Worm (Caenorhabditis elegans) whole organism, L1 larva: ENCODE measurements around the gene C33A11.2.

ENCODE experiments used
- aha-1 ChIP-seq: fragments of 150-350 bp; optimal IDR thresholded peaks from 2 replicates; lab custom pipeline; 2014; ENCODE audit warnings: missing biosample characterization, missing genetic modification characterization
- blmp-1 ChIP-seq: fragments of 150-350 bp; optimal IDR thresholded peaks from 2 replicates; lab custom pipeline; 2014; ENCODE audit warnings: missing biosample characterization, missing genetic modification characterization
- ceh-8 ChIP-seq: fragments of 200-800 bp; sonication (Bioruptor generic); optimal IDR thresholded peaks from 2 replicates; lab custom pipeline; 2018; ENCODE audit warnings: mild to moderate bottlenecking, missing genetic modification characterization, moderate library complexity, missing compliant biosample characterization
- ceh-90 ChIP-seq: sonication (generic microtip); optimal IDR thresholded peaks from 2 replicates; lab custom pipeline; 2016; ENCODE audit warnings: missing genetic modification characterization, missing compliant biosample characterization
- dpl-1 ChIP-seq, 3 experiments: fragments of 150-350 bp in 2 of 3; sonication (generic microtip) in 1 of 3; optimal IDR thresholded peaks; 2 replicates each; lab custom pipeline; 2014 to 2017; ENCODE audit warnings: missing biosample characterization in 3 of 3, missing genetic modification characterization in 3 of 3, missing genetic modification reagents in 3 of 3
- efl-1 ChIP-seq, 4 experiments: fragments of 150-350 bp; optimal IDR thresholded peaks in 3 of 4; peaks in 1 of 4; 1 replicate in 1 of 4; 2 replicates in 3 of 4; lab custom pipeline; 2014; ENCODE audit warnings: missing biosample characterization in 2 of 4, missing genetic modification characterization in 2 of 4, missing genetic modification reagents in 2 of 4
- efl-3 ChIP-seq: fragments of 200-800 bp; sonication (Bioruptor generic); optimal IDR thresholded peaks from 2 replicates; lab custom pipeline; 2018; ENCODE audit warnings: mild to moderate bottlenecking, missing genetic modification characterization, missing compliant biosample characterization
- egl-13 ChIP-seq: sonication (generic microtip); optimal IDR thresholded peaks from 2 replicates; lab custom pipeline; 2016; ENCODE audit warnings: missing genotype, missing genetic modification reagents, missing genetic modification characterization, missing compliant biosample characterization
- egl-27 ChIP-seq, 2 experiments: fragments of 150-350 bp in 1 of 2; sonication (generic microtip); optimal IDR thresholded peaks; 3 replicates each; lab custom pipeline; 2017 to 2018; ENCODE audit warnings: missing biosample characterization in 2 of 2, missing genetic modification characterization in 2 of 2, missing genetic modification reagents in 2 of 2
- ets-5 ChIP-seq: fragments of 200-800 bp; sonication (Bioruptor generic); IDR thresholded peaks from 2 replicates; pipeline ENCODE4 v1.3.6; 2022; ENCODE audit warnings: missing genetic modification characterization, missing compliant biosample characterization
- fkh-8 ChIP-seq: sonication (generic microtip); optimal IDR thresholded peaks from 2 replicates; lab custom pipeline; 2016; ENCODE audit warnings: mild to moderate bottlenecking, missing genetic modification characterization, missing compliant biosample characterization
- grh-1 ChIP-seq: fragments of 200-800 bp; sonication (Bioruptor generic); IDR thresholded peaks from 2 replicates; pipeline ENCODE4 v1.3.6; 2022; ENCODE audit warnings: missing genetic modification reagents, missing genetic modification characterization, missing compliant biosample characterization
- hlh-17 ChIP-seq: fragments of 200-800 bp; sonication (Bioruptor generic); optimal IDR thresholded peaks from 2 replicates; lab custom pipeline; 2018; ENCODE audit warnings: missing genetic modification characterization, mild to moderate bottlenecking, missing compliant biosample characterization, moderate library complexity, borderline replicate concordance
- hlh-4 ChIP-seq: sonication (generic microtip); optimal IDR thresholded peaks from 2 replicates; lab custom pipeline; 2016; ENCODE audit warnings: mild to moderate bottlenecking, missing genetic modification characterization, missing compliant biosample characterization
- irx-1 ChIP-seq: sonication (generic microtip); optimal IDR thresholded peaks from 2 replicates; lab custom pipeline; 2016; ENCODE audit warnings: missing genetic modification characterization, missing compliant biosample characterization
- lin-14 ChIP-seq: fragments of 200-800 bp; sonication (Bioruptor generic); optimal IDR thresholded peaks from 2 replicates; lab custom pipeline; 2018; ENCODE audit warnings: mild to moderate bottlenecking, missing genetic modification characterization, moderate library complexity, missing compliant biosample characterization
- lin-35 ChIP-seq, 2 experiments: fragments of 150-350 bp; optimal IDR thresholded peaks; 2 replicates each; lab custom pipeline; 2014; ENCODE audit warnings: missing biosample characterization in 2 of 2, missing genetic modification characterization in 2 of 2, missing genetic modification reagents in 2 of 2
- lin-39 ChIP-seq: fragments of 150-350 bp; optimal IDR thresholded peaks from 2 replicates; lab custom pipeline; 2014; ENCODE audit warnings: missing biosample characterization, missing genetic modification reagents, missing genetic modification characterization
- lsy-2 ChIP-seq, 2 experiments: fragments of 150-350 bp; optimal IDR thresholded peaks; 2 replicates each; lab custom pipeline; 2014; ENCODE audit warnings: missing biosample characterization in 2 of 2, missing genetic modification characterization in 2 of 2
- mab-9 ChIP-seq: fragments of 200-800 bp; sonication (Bioruptor generic); IDR thresholded peaks from 2 replicates; pipeline ENCODE4 v1.3.6; 2022; ENCODE audit warnings: missing genetic modification reagents, missing genetic modification characterization, missing compliant biosample characterization
- mep-1 ChIP-seq: fragments of 150-350 bp; optimal IDR thresholded peaks from 2 replicates; lab custom pipeline; 2014; ENCODE audit warnings: missing biosample characterization, missing genetic modification characterization
- nhr-12 ChIP-seq: sonication (generic microtip); optimal IDR thresholded peaks from 2 replicates; lab custom pipeline; 2017; ENCODE audit warnings: missing biosample characterization, missing genetic modification characterization
- nhr-19 ChIP-seq: fragments of 200-800 bp; sonication (Bioruptor generic); conservative IDR thresholded peaks from 2 replicates; pipeline ENCODE4 v1.3.6; 2022; ENCODE audit warnings: missing genetic modification characterization, missing compliant biosample characterization
- nhr-20 ChIP-seq: sonication (generic microtip); optimal IDR thresholded peaks from 2 replicates; lab custom pipeline; 2016; ENCODE audit warnings: mild to moderate bottlenecking, missing genetic modification characterization, missing compliant biosample characterization
- nhr-28 ChIP-seq: fragments of 150-350 bp; optimal IDR thresholded peaks from 2 replicates; lab custom pipeline; 2014; ENCODE audit warnings: missing biosample characterization, missing genetic modification characterization
- nhr-47 ChIP-seq: sonication (generic microtip); optimal IDR thresholded peaks from 2 replicates; lab custom pipeline; 2016; ENCODE audit warnings: mild to moderate bottlenecking, missing genetic modification characterization, moderate library complexity, missing compliant biosample characterization
- nhr-71 ChIP-seq: sonication (generic microtip); optimal IDR thresholded peaks from 2 replicates; lab custom pipeline; 2016; ENCODE audit warnings: mild to moderate bottlenecking, missing genetic modification characterization, moderate library complexity, missing compliant biosample characterization
- nhr-76 ChIP-seq: sonication (generic microtip); optimal IDR thresholded peaks from 2 replicates; lab custom pipeline; 2017; ENCODE audit warnings: missing biosample characterization, missing genetic modification characterization
- nhr-77 ChIP-seq: fragments of 150-350 bp; optimal IDR thresholded peaks from 2 replicates; lab custom pipeline; 2014; ENCODE audit warnings: missing biosample characterization, missing genetic modification characterization
- nhr-85 ChIP-seq: sonication (generic microtip); peaks from one replicate; lab custom pipeline; 2016; ENCODE audit warnings: missing genetic modification characterization, inconsistent platforms, missing compliant biosample characterization
- nhr-90 ChIP-seq: sonication (generic microtip); optimal IDR thresholded peaks from 2 replicates; lab custom pipeline; 2016; ENCODE audit warnings: mild to moderate bottlenecking, missing genetic modification characterization, missing compliant biosample characterization; ENCODE audit not compliant: poor library complexity
- pqm-1 ChIP-seq: sonication (generic microtip); optimal IDR thresholded peaks from 3 replicates; lab custom pipeline; 2017; ENCODE audit warnings: missing biosample characterization, missing genetic modification characterization
- rnt-1 ChIP-seq: sonication (generic microtip); optimal IDR thresholded peaks from 2 replicates; lab custom pipeline; 2016; ENCODE audit warnings: mild to moderate bottlenecking, missing genetic modification characterization, moderate library complexity, missing compliant biosample characterization
- snpc-4 ChIP-seq: fragments of 150-350 bp; optimal IDR thresholded peaks from 2 replicates; lab custom pipeline; 2014; ENCODE audit warnings: missing biosample characterization, missing genetic modification characterization
- snu-23 ChIP-seq: sonication (generic microtip); optimal IDR thresholded peaks from 2 replicates; lab custom pipeline; 2016; ENCODE audit warnings: missing genetic modification characterization, missing compliant biosample characterization
- sox-4 ChIP-seq: sonication (generic microtip); optimal IDR thresholded peaks from 2 replicates; lab custom pipeline; 2016; ENCODE audit warnings: missing genetic modification characterization, missing compliant biosample characterization
- sptf-1 ChIP-seq: fragments of 150-350 bp; optimal IDR thresholded peaks from 2 replicates; lab custom pipeline; 2014; ENCODE audit warnings: missing biosample characterization, missing genetic modification characterization
- swsn-7 ChIP-seq: sonication (generic microtip); optimal IDR thresholded peaks from 2 replicates; lab custom pipeline; 2016; ENCODE audit warnings: missing genetic modification characterization, missing compliant biosample characterization
- tlp-1 ChIP-seq: fragments of 150-350 bp; optimal IDR thresholded peaks from 2 replicates; lab custom pipeline; 2014; ENCODE audit warnings: missing biosample characterization, missing genetic modification characterization
- unc-130 ChIP-seq: fragments of 150-350 bp; optimal IDR thresholded peaks from 2 replicates; lab custom pipeline; 2017; ENCODE audit warnings: missing biosample characterization, missing genetic modification characterization, inconsistent platforms
- unc-30 ChIP-seq: sonication (generic microtip); optimal IDR thresholded peaks from 2 replicates; lab custom pipeline; 2017; ENCODE audit warnings: missing biosample characterization, missing genetic modification characterization
- unc-62 ChIP-seq: fragments of 150-350 bp; optimal IDR thresholded peaks from 2 replicates; lab custom pipeline; 2014; ENCODE audit warnings: missing biosample characterization, missing genetic modification reagents, missing genetic modification characterization
- unc-86 ChIP-seq: sonication (generic microtip); optimal IDR thresholded peaks from 2 replicates; lab custom pipeline; 2016; ENCODE audit warnings: missing genetic modification characterization, missing compliant biosample characterization
- unc-98 ChIP-seq: fragments of 200-800 bp; sonication (Bioruptor generic); IDR thresholded peaks from 2 replicates; pipeline ENCODE4 v1.3.6; 2022; ENCODE audit warnings: missing genetic modification characterization, missing compliant biosample characterization
- vab-15 ChIP-seq: sonication (generic microtip); optimal IDR thresholded peaks from 2 replicates; lab custom pipeline; 2017; ENCODE audit warnings: missing genotype, mild to moderate bottlenecking, missing genetic modification characterization, missing compliant biosample characterization
- xbp-1 ChIP-seq: sonication (generic microtip); optimal IDR thresholded peaks from 2 replicates; lab custom pipeline; 2016; ENCODE audit warnings: missing genetic modification characterization, missing compliant biosample characterization
- ztf-11 ChIP-seq, 2 experiments: sonication (generic microtip); optimal IDR thresholded peaks; 2 replicates each; lab custom pipeline; 2016 to 2017; ENCODE audit warnings: missing genetic modification characterization in 2 of 2, missing biosample characterization in 1 of 2, missing compliant biosample characterization in 1 of 2

The C33A11.2 gene

ce11 chrX:15335636-15336035 lies 30.2 kb upstream of the C33A11.2 start:
- TF ChIP-seq ztf-11 (tag; optimal IDR thresholded peaks at IDR 0.05; lab: Kevin White, UChicago) (no peak), xbp-1 (tag; lab: Kevin White, UChicago) (no peak), sox-4 (tag; lab: Kevin White, UChicago) (no peak), nhr-47 (tag; lab: Kevin White, UChicago) (no peak), ets-5 (GFP tag; lab: Robert Waterston, UW) (no peak), egl-27 (tag; optimal IDR thresholded peaks at IDR 0.05; lab: Kevin White, UChicago) (no peak), nhr-12 (tag; lab: Kevin White, UChicago) (no peak), ceh-90 (tag; lab: Kevin White, UChicago) (no peak)

- TF ChIP-seq nhr-77 (tag; lab: Kevin White, UChicago) (no peak), nhr-12 (tag; lab: Kevin White, UChicago) (no peak), blmp-1 (tag; lab: Kevin White, UChicago) (peak; percentile 57), egl-13 (no peak), ceh-8 (GFP tag; lab: Kevin White, UChicago) (no peak), snu-23 (no peak), efl-1 (optimal IDR thresholded peaks at IDR 0.05; lab: Kevin White, UChicago) (no peak), efl-1 (GFP tag; optimal IDR thresholded peaks at IDR 0.05 in 1 of 2; lab: Kevin White, UChicago) (peak in 1 of 2 experiments; percentile 24), ceh-90 (tag; lab: Kevin White, UChicago) (no peak), nhr-85 (peak; percentile 66), rnt-1 (no peak), unc-30 (tag; lab: Kevin White, UChicago) (no peak), nhr-47 (tag; lab: Kevin White, UChicago) (no peak), lin-14 (GFP tag; lab: Kevin White, UChicago) (peak; percentile 57), mep-1 (peak; percentile 11), lin-39 (tag; lab: Kevin White, UChicago) (no peak)
Measured at ce11 chrX:15336392-15336791, 29.4 kb upstream of the C33A11.2 start.

ce11 chrX:15338195-15338594 lies 27.6 kb upstream of the C33A11.2 start:
- TF ChIP-seq unc-30 (tag; lab: Kevin White, UChicago), result no peak
- TF ChIP-seq mab-9 (GFP tag; lab: Robert Waterston, UW), result no peak
- no peak for TF ChIP-seq grh-1 (GFP tag; lab: Robert Waterston, UW)
- peak; percentile 10 for TF ChIP-seq snpc-4
- TF ChIP-seq aha-1, result no peak
- no peak for TF ChIP-seq nhr-28
- no peak for TF ChIP-seq nhr-77 (tag; lab: Kevin White, UChicago)
- peak; percentile 7 for TF ChIP-seq swsn-7
- TF ChIP-seq nhr-12 (tag; lab: Kevin White, UChicago), result no peak
- peak; percentile 51; the same call in 1 of the 2 replicates for TF ChIP-seq nhr-19 (GFP tag; lab: Robert Waterston, UW)
- no peak for TF ChIP-seq lin-35 (GFP tag; optimal IDR thresholded peaks at IDR 0.05; lab: Kevin White, UChicago)
- no peak for TF ChIP-seq sptf-1 (tag; lab: Kevin White, UChicago)
- no peak for TF ChIP-seq hlh-17 (GFP tag; lab: Kevin White, UChicago)
- no peak for TF ChIP-seq irx-1 (tag; lab: Kevin White, UChicago)
- no peak for TF ChIP-seq egl-27 (tag; optimal IDR thresholded peaks at IDR 0.05; lab: Kevin White, UChicago)
- TF ChIP-seq ets-5 (GFP tag; lab: Robert Waterston, UW), result no peak
- TF ChIP-seq unc-130 (tag; lab: Kevin White, UChicago), result peak; percentile 54
- no peak for TF ChIP-seq dpl-1 (GFP tag; optimal IDR thresholded peaks at IDR 0.05; lab: Kevin White, UChicago)
- TF ChIP-seq unc-86 (tag; lab: Kevin White, UChicago), result no peak
- peak; percentile 43 for TF ChIP-seq nhr-20
- TF ChIP-seq nhr-71 (tag; lab: Kevin White, UChicago), result peak; percentile 78
- TF ChIP-seq efl-3 (GFP tag; lab: Kevin White, UChicago), result no peak
- peak in 1 of 2 experiments; percentile 32 for TF ChIP-seq lsy-2 (tag; optimal IDR thresholded peaks at IDR 0.05; lab: Kevin White, UChicago)
- no peak for TF ChIP-seq hlh-4 (tag; lab: Kevin White, UChicago)
- no peak for TF ChIP-seq unc-62
- no peak for TF ChIP-seq fkh-8 (tag; lab: Kevin White, UChicago)
- no peak for TF ChIP-seq pqm-1 (tag; lab: Kevin White, UChicago)
- TF ChIP-seq nhr-85, result no peak
- TF ChIP-seq lin-39 (tag; lab: Kevin White, UChicago), result peak; percentile 42
- TF ChIP-seq nhr-76, result no peak
- no peak for TF ChIP-seq mep-1
- peak; percentile 77 for TF ChIP-seq rnt-1
- TF ChIP-seq unc-98 (GFP tag; lab: Robert Waterston, UW), result no peak
- no peak for TF ChIP-seq ceh-90 (tag; lab: Kevin White, UChicago)
- no peak for TF ChIP-seq vab-15 (tag; lab: Kevin White, UChicago)
- TF ChIP-seq tlp-1 (tag; lab: Kevin White, UChicago), result no peak
- no peak for TF ChIP-seq nhr-90 (tag; lab: Kevin White, UChicago)
